Worm (Caenorhabditis elegans): ENCODE results near the gene T26C12.3.

The T26C12.3 gene

ce11 chrIV:3313311-3313710 lies 40.1 kb upstream of the T26C12.3 start (continued):
- TF ChIP-seq spr-1 (tag; optimal IDR thresholded peaks at IDR 0.05) (peak; percentile 66), nhr-41 (GFP tag; IDR thresholded peaks at IDR 0.05) (peak; percentile 93), ctbp-1 (GFP tag; IDR thresholded peaks at IDR 0.05) (peak; percentile 79), mep-1 (tag; optimal IDR thresholded peaks at IDR 0.05) (peak; percentile 20), mxl-2 (GFP tag; conservative IDR thresholded peaks at IDR 0.05) (0 out of 2 replicates have a peak, but pooled peaks have one; percentile 47), nhr-28 (tag; optimal IDR thresholded peaks at IDR 0.05) (peak; percentile 6), F37D6.2 (tag; optimal IDR thresholded peaks at IDR 0.05) (peak; percentile 67), duxl-1 (tag; optimal IDR thresholded peaks at IDR 0.05; ENCODE audit: poor library complexity) (peak; percentile 64), Y48G9A.11 (GFP tag; IDR thresholded peaks at IDR 0.05) (peak; percentile 94), dmd-9 (GFP tag; IDR thresholded peaks at IDR 0.05) (peak; percentile 97), lsy-2 (tag; optimal IDR thresholded peaks at IDR 0.05) (peak; percentile 78 to 92), dve-1 (tag; optimal IDR thresholded peaks at IDR 0.05; ENCODE audit: insufficient read depth) (peak; percentile 35)

- peak; percentile 50 for TF ChIP-seq nhr-28 (tag; optimal IDR thresholded peaks at IDR 0.05)
- no peak for TF ChIP-seq egl-27 (tag; optimal IDR thresholded peaks at IDR 0.05)
- TF ChIP-seq hlh-11 (tag; optimal IDR thresholded peaks at IDR 0.05) = peak; percentile 82
- TF ChIP-seq fkh-10 (GFP tag; optimal IDR thresholded peaks at IDR 0.05) = no peak
- TF ChIP-seq arid-1 (GFP tag; conservative IDR thresholded peaks at IDR 0.05) = peak; percentile 54; the same call in 1 of the 2 replicates
- TF ChIP-seq nhr-111 (GFP tag; optimal IDR thresholded peaks at IDR 0.05) = no peak
- TF ChIP-seq F10B5.3 (tag; optimal IDR thresholded peaks at IDR 0.05) = no peak
- TF ChIP-seq tag-97 (GFP tag; IDR thresholded peaks at IDR 0.05) = no peak
- TF ChIP-seq ces-1 (GFP tag; optimal IDR thresholded peaks at IDR 0.05) = no peak
- TF ChIP-seq duxl-1 (tag; optimal IDR thresholded peaks at IDR 0.05; ENCODE audit: poor library complexity) = peak; percentile 51
- TF ChIP-seq mes-2 (tag; optimal IDR thresholded peaks at IDR 0.05; ENCODE audit: poor library complexity, severe bottlenecking) = peak; percentile 64
- no peak for TF ChIP-seq sdz-12 (GFP tag; optimal IDR thresholded peaks at IDR 0.05)
- TF ChIP-seq ceh-62 (tag; optimal IDR thresholded peaks at IDR 0.05) = no peak
- no peak for TF ChIP-seq nhr-25 (tag; optimal IDR thresholded peaks at IDR 0.05; ENCODE audit: borderline replicate concordance, insufficient read depth)
- peak in 1 of 2 experiments; percentile 52 for TF ChIP-seq mdl-1 (tag; optimal IDR thresholded peaks at IDR 0.05)
- TF ChIP-seq nhr-41 (GFP tag; IDR thresholded peaks at IDR 0.05) = no peak
- TF ChIP-seq vab-7 (GFP tag; IDR thresholded peaks at IDR 0.05) = 0 out of 2 replicates have a peak, but pooled peaks have one; percentile 29
- no peak for TF ChIP-seq lin-39 (tag; optimal IDR thresholded peaks at IDR 0.05)
- no peak for TF ChIP-seq ceh-28 (tag; optimal IDR thresholded peaks at IDR 0.05)
- TF ChIP-seq fos-1 (tag; optimal IDR thresholded peaks at IDR 0.05) = no peak
- TF ChIP-seq madf-9 (GFP tag; conservative IDR thresholded peaks at IDR 0.05) = 0 out of 2 replicates have a peak, but pooled peaks have one; percentile 28
- no peak for TF ChIP-seq nhr-6 (tag; optimal IDR thresholded peaks at IDR 0.05)
- TF ChIP-seq nhr-48 (tag; optimal IDR thresholded peaks at IDR 0.05) = peak; percentile 62
- TF ChIP-seq ceh-44 (GFP tag; IDR thresholded peaks at IDR 0.05) = no peak
- no peak for TF ChIP-seq zip-11 (GFP tag; IDR thresholded peaks at IDR 0.05)
- TF ChIP-seq zfp-2 (tag; optimal IDR thresholded peaks at IDR 0.05) = no peak
- no peak for TF ChIP-seq pha-4 (GFP tag; IDR thresholded peaks at IDR 0.05)
- TF ChIP-seq pha-4 (tag; optimal IDR thresholded peaks at IDR 0.05) = no peak
- peak; percentile 40 for TF ChIP-seq hlh-30 (tag; optimal IDR thresholded peaks at IDR 0.05; ENCODE audit: insufficient read depth)
- no peak for TF ChIP-seq php-3 (GFP tag; IDR thresholded peaks at IDR 0.05)
- no peak for TF ChIP-seq lin-13 (GFP tag; optimal IDR thresholded peaks at IDR 0.05)
- TF ChIP-seq aha-1 (tag) = no peak
- TF ChIP-seq mep-1 (tag; optimal IDR thresholded peaks at IDR 0.05) = peak; percentile 56
- no peak for TF ChIP-seq ztf-7 (tag; optimal IDR thresholded peaks at IDR 0.05)
- TF ChIP-seq lsy-2 (tag; optimal IDR thresholded peaks at IDR 0.05) = peak in 1 of 2 experiments; percentile 77
- no peak for TF ChIP-seq snpc-4 (tag; optimal IDR thresholded peaks at IDR 0.05)
- TF ChIP-seq F26F4.8 (GFP tag; conservative IDR thresholded peaks at IDR 0.05) = no peak
- TF ChIP-seq nhr-77 (tag; optimal IDR thresholded peaks at IDR 0.05) = no peak
- no peak for TF ChIP-seq ama-1 (optimal IDR thresholded peaks at IDR 0.05)
- 0 out of 2 replicates have a peak, but pooled peaks have one; percentile 22 for TF ChIP-seq dmd-9 (GFP tag; IDR thresholded peaks at IDR 0.05)
- no peak for TF ChIP-seq lim-7 (GFP tag; IDR thresholded peaks at IDR 0.05)
- no peak for TF ChIP-seq daf-8 (GFP tag; IDR thresholded peaks at IDR 0.05)
- TF ChIP-seq F37D6.2 (tag; optimal IDR thresholded peaks at IDR 0.05) = peak; percentile 21
These were observed 38.0 kb upstream of the T26C12.3 start, which contains the start of gene zip-11 for ce11 chrIV:3311243-3311642. Gene zip-11 (plus strand): TSS chrIV:3311276.
